Worm (Caenorhabditis elegans) whole organism, midembryonic: ENCODE data around the gene clec-149.

Experiments
- cog-1 ChIP-seq: sonication (generic microtip); optimal IDR thresholded peaks from 2 replicates; lab custom pipeline; 2016; ENCODE audit warnings: missing genetic modification characterization, missing compliant biosample characterization
- flt-1 ChIP-seq: fragments of 200-800 bp; sonication (Bioruptor generic); IDR thresholded peaks from 2 replicates; pipeline ENCODE4 v1.3.6; 2022; ENCODE audit warnings: missing genetic modification characterization, missing compliant biosample characterization
- klf-2 ChIP-seq: fragments of 200-800 bp; sonication (Bioruptor generic); conservative IDR thresholded peaks from 2 replicates; pipeline ENCODE4 v1.3.6; 2022; ENCODE audit warnings: missing genetic modification reagents, missing genetic modification characterization, missing compliant biosample characterization
- med-1 ChIP-seq: sonication (generic microtip); optimal IDR thresholded peaks from 2 replicates; lab custom pipeline; 2017; ENCODE audit warnings: missing genetic modification characterization, mild to moderate bottlenecking, missing compliant biosample characterization, antibody characterized with exemption, missing genetic modification reagents; ENCODE audit not compliant: insufficient read depth
- ref-1 ChIP-seq: fragments of 200-800 bp; sonication (Bioruptor generic); conservative IDR thresholded peaks from 2 replicates; pipeline ENCODE4 v1.3.6; 2022; ENCODE audit warnings: missing genetic modification reagents, missing genetic modification characterization, missing compliant biosample characterization
- tab-1 ChIP-seq: fragments of 200-800 bp; sonication (Bioruptor generic); IDR thresholded peaks from 2 replicates; pipeline ENCODE4 v1.3.6; 2022; ENCODE audit warnings: missing genetic modification characterization, missing compliant biosample characterization
- ztf-23 ChIP-seq: fragments of 200-800 bp; sonication (Bioruptor generic); IDR thresholded peaks from 2 replicates; pipeline ENCODE4 v1.3.6; 2022; ENCODE audit warnings: missing genetic modification reagents, missing genetic modification characterization, missing compliant biosample characterization
- ztf-29 ChIP-seq: fragments of 200-800 bp; sonication (Bioruptor generic); IDR thresholded peaks from 2 replicates; pipeline ENCODE4 v1.3.6; 2022; ENCODE audit warnings: missing genetic modification reagents, missing genetic modification characterization, missing compliant biosample characterization

- TF ChIP-seq ref-1: no peak
- TF ChIP-seq flt-1: no peak
- TF ChIP-seq klf-2: no peak
- no peak for TF ChIP-seq cog-1 (tag; lab: Kevin White, UChicago)
- no peak for TF ChIP-seq ztf-23 (GFP tag; lab: Robert Waterston, UW)
- TF ChIP-seq ztf-29 (GFP tag; lab: Robert Waterston, UW): no peak
- no peak for TF ChIP-seq tab-1
- no peak for TF ChIP-seq med-1 (GFP tag; lab: Kevin White, UChicago)
These were observed 29.0 kb upstream of the clec-149 start, which contains the start of gene rps-29 for ce11 chrIII:794000-794399.
